Worm (Caenorhabditis elegans) whole organism, L2 larva: ENCODE results near the gene srh-291.

Experiments used
- C34F6.9 ChIP-seq: fragments of 150-350 bp; optimal IDR thresholded peaks from 2 replicates; lab custom pipeline; 2014; ENCODE audit warnings: missing biosample characterization, missing genetic modification characterization
- Y55F3AM.14 ChIP-seq: fragments of 200-800 bp; sonication (Bioruptor generic); optimal IDR thresholded peaks from 2 replicates; lab custom pipeline; 2018; ENCODE audit warnings: mild to moderate bottlenecking, missing genetic modification characterization, missing compliant biosample characterization
- ZK546.5 ChIP-seq: sonication (generic microtip); optimal IDR thresholded peaks from 2 replicates; lab custom pipeline; 2017; ENCODE audit warnings: missing biosample characterization, missing genetic modification characterization
- aly-2 ChIP-seq: fragments of 150-350 bp; optimal IDR thresholded peaks from 2 replicates; lab custom pipeline; 2014; ENCODE audit warnings: missing biosample characterization, missing genetic modification characterization
- blmp-1 ChIP-seq: sonication (generic microtip); optimal IDR thresholded peaks from 2 replicates; lab custom pipeline; 2017; ENCODE audit warnings: missing genetic modification characterization, mild to moderate bottlenecking, missing compliant biosample characterization, antibody characterized with exemption, moderate library complexity; ENCODE audit not compliant: insufficient read depth
- ceh-82 ChIP-seq: fragments of 150-350 bp; optimal IDR thresholded peaks from 2 replicates; lab custom pipeline; 2014; ENCODE audit warnings: missing biosample characterization, missing genetic modification characterization
- dmd-4 ChIP-seq: sonication (generic microtip); optimal IDR thresholded peaks from 2 replicates; lab custom pipeline; 2017; ENCODE audit warnings: missing biosample characterization, missing genetic modification characterization
- egl-27 ChIP-seq: sonication (generic microtip); optimal IDR thresholded peaks from 3 replicates; lab custom pipeline; 2017; ENCODE audit warnings: missing biosample characterization, missing genetic modification reagents, missing genetic modification characterization
- elt-1 ChIP-seq: fragments of 150-350 bp; optimal IDR thresholded peaks from 2 replicates; lab custom pipeline; 2014; ENCODE audit warnings: missing biosample characterization, missing genetic modification characterization
- elt-3 ChIP-seq: sonication (generic microtip); optimal IDR thresholded peaks from 2 replicates; lab custom pipeline; 2017; ENCODE audit warnings: missing biosample characterization, missing genetic modification characterization
- fos-1 ChIP-seq: fragments of 150-350 bp; optimal IDR thresholded peaks from 2 replicates; lab custom pipeline; 2014; ENCODE audit warnings: missing biosample characterization, missing genetic modification characterization
- gmeb-1 ChIP-seq: fragments of 150-350 bp; optimal IDR thresholded peaks from 2 replicates; lab custom pipeline; 2014; ENCODE audit warnings: missing biosample characterization, missing genetic modification characterization
- lsy-2 ChIP-seq, 2 experiments: fragments of 150-350 bp in 1 of 2; sonication (generic microtip) in 1 of 2; optimal IDR thresholded peaks; 2 replicates each; lab custom pipeline; 2014 to 2017; ENCODE audit warnings: missing biosample characterization in 2 of 2, missing genetic modification characterization in 2 of 2
- mab-5 ChIP-seq: fragments of 150-350 bp; optimal IDR thresholded peaks from 2 replicates; lab custom pipeline; 2014; ENCODE audit warnings: missing biosample characterization, missing genetic modification characterization
- mbf-1 ChIP-seq: sonication (generic microtip); optimal IDR thresholded peaks from 2 replicates; lab custom pipeline; 2017; ENCODE audit warnings: missing biosample characterization, missing genetic modification characterization
- mdl-1 ChIP-seq, 2 experiments: fragments of 150-350 bp in 1 of 2; sonication (generic microtip) in 1 of 2; optimal IDR thresholded peaks; 2 replicates each; lab custom pipeline; 2017; ENCODE audit warnings: missing biosample characterization in 2 of 2, missing genetic modification characterization in 2 of 2
- nhr-10 ChIP-seq: sonication (generic microtip); optimal IDR thresholded peaks from 2 replicates; lab custom pipeline; 2017; ENCODE audit warnings: missing biosample characterization, missing genetic modification characterization
- nhr-11 ChIP-seq: fragments of 150-350 bp; optimal IDR thresholded peaks from 2 replicates; lab custom pipeline; 2014; ENCODE audit warnings: missing biosample characterization, missing genetic modification characterization
- nhr-129 ChIP-seq: fragments of 150-350 bp; optimal IDR thresholded peaks from 2 replicates; lab custom pipeline; 2014; ENCODE audit warnings: missing biosample characterization, missing genetic modification characterization
- nhr-21 ChIP-seq: fragments of 150-350 bp; optimal IDR thresholded peaks from 2 replicates; lab custom pipeline; 2014; ENCODE audit warnings: missing biosample characterization, missing genetic modification characterization
- nhr-23 ChIP-seq: fragments of 150-350 bp; optimal IDR thresholded peaks from 2 replicates; lab custom pipeline; 2014; ENCODE audit warnings: missing biosample characterization, missing genetic modification reagents, missing genetic modification characterization
- nhr-237 ChIP-seq: fragments of 150-350 bp; optimal IDR thresholded peaks from 2 replicates; lab custom pipeline; 2014; ENCODE audit warnings: missing biosample characterization, missing genetic modification characterization
- nhr-25 ChIP-seq: fragments of 150-350 bp; sonication (generic microtip); optimal IDR thresholded peaks from 3 replicates; lab custom pipeline; 2014; ENCODE audit warnings: missing biosample characterization, missing genetic modification characterization
- nhr-6 ChIP-seq: fragments of 150-350 bp; optimal IDR thresholded peaks from 2 replicates; lab custom pipeline; 2014; ENCODE audit warnings: missing biosample characterization, missing genetic modification characterization
- nhr-77 ChIP-seq: fragments of 150-350 bp; optimal IDR thresholded peaks from 2 replicates; lab custom pipeline; 2014; ENCODE audit warnings: missing biosample characterization, missing genetic modification characterization
- peb-1 ChIP-seq: fragments of 150-350 bp; optimal IDR thresholded peaks from 2 replicates; lab custom pipeline; 2014; ENCODE audit warnings: missing biosample characterization, missing genetic modification characterization
- sem-4 ChIP-seq: fragments of 150-350 bp; optimal IDR thresholded peaks from 2 replicates; lab custom pipeline; 2014; ENCODE audit warnings: missing biosample characterization, missing genetic modification reagents, missing genetic modification characterization
- skn-1 ChIP-seq: sonication (generic microtip); optimal IDR thresholded peaks from 2 replicates; lab custom pipeline; 2017; ENCODE audit warnings: missing biosample characterization, missing genetic modification characterization
- sma-3 ChIP-seq: sonication (generic microtip); optimal IDR thresholded peaks from 2 replicates; lab custom pipeline; 2016; ENCODE audit warnings: missing genetic modification reagents, missing genetic modification characterization, missing compliant biosample characterization
- snpc-4 ChIP-seq: fragments of 150-350 bp; optimal IDR thresholded peaks from 2 replicates; lab custom pipeline; 2014; ENCODE audit warnings: missing biosample characterization, missing genetic modification characterization
- unc-39 ChIP-seq: fragments of 150-350 bp; optimal IDR thresholded peaks from 2 replicates; lab custom pipeline; 2014; ENCODE audit warnings: missing biosample characterization, missing genetic modification characterization
- zag-1 ChIP-seq: fragments of 150-350 bp; optimal IDR thresholded peaks from 2 replicates; lab custom pipeline; 2014; ENCODE audit warnings: missing biosample characterization, missing genetic modification characterization
- ztf-1 ChIP-seq: fragments of 200-800 bp; sonication (Bioruptor generic); conservative IDR thresholded peaks from 2 replicates; pipeline ENCODE4 v1.3.6; 2022; ENCODE audit warnings: missing genetic modification characterization, missing compliant biosample characterization
- ztf-11 ChIP-seq: sonication (generic microtip); optimal IDR thresholded peaks from 2 replicates; lab custom pipeline; 2017; ENCODE audit warnings: missing biosample characterization, missing genetic modification characterization
- ztf-4 ChIP-seq: fragments of 150-350 bp; optimal IDR thresholded peaks from 2 replicates; lab custom pipeline; 2014; ENCODE audit warnings: missing biosample characterization, missing genetic modification characterization

Gene srh-291

DNA sequence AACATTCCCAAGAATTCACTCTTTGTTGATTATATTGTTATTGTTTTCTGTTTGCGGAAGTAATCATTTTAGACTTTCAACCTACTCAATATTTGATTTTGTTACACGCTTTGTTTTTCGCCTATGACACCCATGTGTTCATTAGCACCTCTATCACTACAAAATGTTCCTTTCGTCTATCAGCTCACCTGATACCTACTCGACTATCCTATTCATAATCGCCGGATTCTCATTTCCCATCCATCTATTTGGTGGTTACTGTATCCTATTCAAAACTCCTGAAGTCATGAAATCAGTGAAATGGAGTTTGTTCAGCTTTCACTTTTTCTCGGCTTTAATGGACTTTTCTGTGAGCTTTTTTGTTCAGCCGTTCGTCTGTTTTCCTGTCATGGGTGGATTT lies at the start of gene srh-291:
TSS of gene srh-291 (plus strand) at position 301 of the 400 bp plus-strand sequence.
- TF ChIP-seq nhr-237 (no peak), mab-5 (tag; lab: Kevin White, UChicago) (no peak), egl-27 (no peak), sma-3 (no peak), C34F6.9 (tag; lab: Kevin White, UChicago) (no peak), elt-3 (tag; lab: Kevin White, UChicago) (no peak), mbf-1 (tag; lab: Kevin White, UChicago) (no peak), Y55F3AM.14 (GFP tag; lab: Kevin White, UChicago) (no peak), nhr-129 (tag; lab: Kevin White, UChicago) (no peak), lsy-2 (tag; optimal IDR thresholded peaks at IDR 0.05; lab: Kevin White, UChicago) (no peak), zag-1 (tag; lab: Kevin White, UChicago) (no peak), dmd-4 (tag; lab: Kevin White, UChicago) (no peak)

DNA sequence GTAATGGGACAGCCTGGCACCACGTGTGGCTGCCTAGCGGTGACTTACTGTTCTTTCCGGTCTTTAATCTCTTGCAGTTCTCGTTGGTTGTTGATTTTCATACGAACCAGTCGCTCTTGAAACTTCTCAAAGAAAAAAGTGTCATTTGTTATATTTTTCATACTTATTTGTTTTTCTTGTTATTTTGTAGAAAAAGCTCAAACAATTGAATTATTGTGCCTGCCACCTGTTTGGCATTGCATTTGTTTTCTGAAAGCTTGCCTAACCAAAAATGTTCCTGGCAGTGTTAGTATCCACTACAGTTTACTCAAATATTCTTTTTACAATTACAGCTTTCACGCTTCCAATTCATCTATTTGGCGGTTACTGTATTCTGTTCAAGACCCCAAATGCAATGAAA lies 40.3 kb upstream of the srh-291 start, which contains the start of the genes C47A10.16 and srh-283:
TSS of gene C47A10.16 (minus strand) at position 101 of the 400 bp plus-strand sequence.
TSS of gene srh-283 (plus strand) at position 272 of the 400 bp plus-strand sequence.
- TF ChIP-seq nhr-25 (tag; lab: Kevin White, UChicago) (no peak), ztf-4 (tag; lab: Kevin White, UChicago) (no peak), sma-3 (no peak), snpc-4 (tag; lab: Kevin White, UChicago) (no peak), elt-3 (tag; lab: Kevin White, UChicago) (no peak), unc-39 (tag; lab: Kevin White, UChicago) (no peak), ztf-1 (GFP tag; lab: Robert Waterston, UW) (no peak), elt-1 (tag; lab: Kevin White, UChicago) (no peak), nhr-10 (tag; lab: Kevin White, UChicago) (no peak), ZK546.5 (no peak), peb-1 (no peak), nhr-11 (tag; lab: Kevin White, UChicago) (no peak), nhr-77 (tag; lab: Kevin White, UChicago) (no peak), nhr-23 (tag; lab: Kevin White, UChicago) (no peak), sem-4 (tag; lab: Kevin White, UChicago) (no peak)

DNA sequence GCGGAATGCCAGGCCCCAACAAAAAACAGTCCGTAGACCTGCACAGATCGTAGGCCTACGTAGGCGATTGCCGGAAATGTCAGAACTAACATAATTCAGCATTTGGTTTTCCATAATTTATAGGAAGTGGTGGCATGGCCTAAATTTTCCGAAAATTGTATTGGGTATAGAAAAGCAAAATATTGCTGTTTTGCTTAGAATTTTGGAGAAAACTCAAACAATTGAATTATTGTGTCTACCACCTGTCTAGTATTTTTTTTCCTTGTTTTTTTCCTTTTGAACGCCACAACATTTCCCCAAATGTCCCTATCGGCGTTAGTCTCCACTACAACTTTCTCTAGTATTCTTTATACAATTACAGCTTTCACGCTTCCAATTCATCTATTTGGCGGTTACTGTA lies 38.2 kb upstream of the srh-291 start, which contains the start of gene srh-284:
TSS of gene srh-284 (plus strand) at position 301 of the 400 bp plus-strand sequence.
- TF ChIP-seq aly-2 (tag; lab: Kevin White, UChicago) (no peak), lsy-2 (tag; optimal IDR thresholded peaks at IDR 0.05; lab: Kevin White, UChicago) (no peak), nhr-11 (tag; lab: Kevin White, UChicago) (no peak), ceh-82 (no peak), ztf-11 (no peak), nhr-77 (tag; lab: Kevin White, UChicago) (no peak), nhr-6 (tag; lab: Kevin White, UChicago) (no peak), unc-39 (tag; lab: Kevin White, UChicago) (no peak)

DNA sequence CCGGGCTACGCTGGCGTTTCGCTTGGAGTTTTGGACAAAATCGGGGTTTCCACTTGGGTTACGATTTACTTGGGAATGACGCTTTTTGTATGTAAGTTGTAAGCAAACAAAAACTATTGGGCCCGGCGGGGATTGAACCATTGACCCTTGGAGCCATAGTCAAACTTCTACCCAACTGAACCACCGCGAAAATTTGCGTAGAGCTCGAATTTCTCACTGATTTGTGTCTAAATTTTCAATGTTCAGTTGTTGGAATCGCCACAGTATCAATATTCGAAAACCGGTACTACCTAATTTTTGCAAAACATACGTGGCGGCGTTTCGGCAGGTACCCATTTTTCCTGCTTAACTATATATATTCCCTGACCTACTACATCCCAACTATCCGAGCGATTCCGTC lies 37.7 kb upstream of the srh-291 start:
- TF ChIP-seq mbf-1 (tag; lab: Kevin White, UChicago) (no peak), ceh-82 (no peak), skn-1 (no peak), unc-39 (tag; lab: Kevin White, UChicago) (no peak), mab-5 (tag; lab: Kevin White, UChicago) (no peak), ztf-1 (GFP tag; lab: Robert Waterston, UW) (no peak), nhr-23 (tag; lab: Kevin White, UChicago) (no peak), peb-1 (no peak), nhr-77 (tag; lab: Kevin White, UChicago) (no peak), mdl-1 (tag; optimal IDR thresholded peaks at IDR 0.05; lab: Kevin White, UChicago) (no peak), elt-3 (tag; lab: Kevin White, UChicago) (no peak), nhr-6 (tag; lab: Kevin White, UChicago) (no peak), snpc-4 (tag; lab: Kevin White, UChicago) (no peak), nhr-21 (tag; lab: Kevin White, UChicago) (no peak), fos-1 (no peak), ZK546.5 (no peak), egl-27 (no peak), gmeb-1 (tag; lab: Kevin White, UChicago) (no peak), Y55F3AM.14 (GFP tag; lab: Kevin White, UChicago) (no peak), blmp-1 (tag; lab: Kevin White, UChicago) (no peak)
- TF ChIP-seq, all 48 proteins: peak for 0
